Fruit fly (Drosophila melanogaster) whole organism, prepupa: ENCODE data around the gene mRpS2.

Experiments
- CG15336 ChIP-seq: fragments of 200-800 bp; sonication (Bioruptor generic); IDR thresholded peaks from 2 replicates; pipeline ENCODE4 v1.3.6; 2022; ENCODE audit warnings: missing biosample characterization, missing genetic modification characterization
- CG3919 ChIP-seq: fragments of 200-800 bp; sonication (Bioruptor generic); optimal IDR thresholded peaks from 3 replicates; lab custom pipeline; 2016; ENCODE audit warnings: missing biosample characterization, missing genetic modification characterization
- Eip75B ChIP-seq: fragments of 200-800 bp; sonication (Bioruptor generic); optimal IDR thresholded peaks from 3 replicates; lab custom pipeline; 2016; ENCODE audit warnings: missing biosample characterization, missing genetic modification characterization
- Ets21C ChIP-seq: fragments of 200-800 bp; sonication (Bioruptor generic); optimal IDR thresholded peaks from 3 replicates; lab custom pipeline; 2016; ENCODE audit warnings: missing biosample characterization, missing genetic modification characterization
- Hr4 ChIP-seq: fragments of 200-800 bp; sonication (Bioruptor generic); optimal IDR thresholded peaks from 3 replicates; lab custom pipeline; 2016; ENCODE audit warnings: missing biosample characterization, missing genetic modification characterization
- fd59A ChIP-seq: fragments of 200-800 bp; sonication (Bioruptor generic); optimal IDR thresholded peaks from 2 replicates; lab custom pipeline; 2017; ENCODE audit warnings: missing biosample characterization, mild to moderate bottlenecking, missing genetic modification characterization, missing genetic modification reagents
- fkh ChIP-seq: fragments of 200-800 bp; sonication (Bioruptor generic); optimal IDR thresholded peaks from 3 replicates; lab custom pipeline; 2017; ENCODE audit warnings: missing biosample characterization, mild to moderate bottlenecking, missing genetic modification characterization, moderate library complexity
- svp ChIP-seq: fragments of 200-800 bp; sonication (Bioruptor generic); peaks from one replicate; lab custom pipeline; 2016; ENCODE audit warnings: missing biosample characterization, missing genetic modification characterization
- vri ChIP-seq: fragments of 200-800 bp; sonication (Bioruptor generic); optimal IDR thresholded peaks from 3 replicates; lab custom pipeline; 2016; ENCODE audit warnings: missing biosample characterization, mild to moderate bottlenecking, missing genetic modification characterization

- TF ChIP-seq vri (no peak), Eip75B (GFP tag; lab: Kevin White, UChicago) (no peak), fd59A (no peak), Hr4 (GFP tag; lab: Kevin White, UChicago) (peak; percentile 12), CG3919 (GFP tag; lab: Kevin White, UChicago) (no peak), fkh (GFP tag; lab: Kevin White, UChicago) (no peak), svp (no peak), CG15336 (GFP tag; lab: Robert Waterston, UW) (peak; percentile 35; the same call in 1 of the 2 replicates), Ets21C (no peak)
Observed at dm6 chr2L:4836193-4836592, 14.0 kb downstream of the mRpS2 start.
